Fruit fly (Drosophila melanogaster): Measurements from ENCODE around the gene CG4452.

CG4452 gene

dm6 chr3L:9391340-9391980 lies 24.3 kb downstream of the CG4452 start:
- no peak for TF ChIP-seq foxo (GFP tag; optimal IDR thresholded peaks at IDR 0.05)
- TF ChIP-seq CG9705 (GFP tag; optimal IDR thresholded peaks at IDR 0.05) = no peak
- no peak for TF ChIP-seq Rel (GFP tag; optimal IDR thresholded peaks at IDR 0.05)
- peak; percentile 87 for TF ChIP-seq Rel (tag; optimal IDR thresholded peaks at IDR 0.05)
- TF ChIP-seq CrebA (GFP tag; optimal IDR thresholded peaks at IDR 0.05; ENCODE audit: borderline replicate concordance) = no peak
- TF ChIP-seq Hnf4 (GFP tag; optimal IDR thresholded peaks at IDR 0.05) = no peak
- no peak for TF ChIP-seq Dfd (GFP tag; optimal IDR thresholded peaks at IDR 0.05)
- no peak for TF ChIP-seq tai (GFP tag; optimal IDR thresholded peaks at IDR 0.05)

- TF ChIP-seq usp (GFP tag; optimal IDR thresholded peaks at IDR 0.05) (no peak), Rel (GFP tag; optimal IDR thresholded peaks at IDR 0.05) (no peak), Rel (tag; optimal IDR thresholded peaks at IDR 0.05) (peak; percentile 98)
Observed at dm6 chr3L:9396038-9396437, 28.9 kb downstream of the CG4452 start.

dm6 chr3L:9396704-9397103 lies 29.5 kb downstream of the CG4452 start:
- TF ChIP-seq Dfd (GFP tag; optimal IDR thresholded peaks at IDR 0.05) (peak; percentile 8), psq (GFP tag; optimal IDR thresholded peaks at IDR 0.05) (peak; percentile 76), rgr (GFP tag; optimal IDR thresholded peaks at IDR 0.05) (no peak), jim (GFP tag; optimal IDR thresholded peaks at IDR 0.05) (no peak)

DNA sequence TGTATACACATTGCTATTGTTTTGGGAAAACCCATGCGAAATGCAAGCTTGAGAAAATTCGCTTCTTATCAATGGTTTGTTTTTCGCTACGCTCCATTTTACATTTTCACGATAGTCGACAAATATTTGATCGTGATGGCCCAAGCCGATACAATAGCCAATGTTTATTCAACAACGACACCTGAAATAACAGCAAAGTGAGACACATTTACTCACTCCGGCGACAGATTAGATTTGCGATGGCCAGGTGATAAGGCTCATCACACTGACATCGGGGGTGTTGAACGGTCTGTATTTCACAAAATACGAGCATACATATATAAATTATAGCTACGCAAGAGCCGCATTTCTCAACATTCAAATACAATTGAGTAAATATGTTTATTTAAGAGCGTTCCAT lies 30.0 kb downstream of the CG4452 start:
- TF ChIP-seq sv (GFP tag; optimal IDR thresholded peaks at IDR 0.05) (no peak), Rel (GFP tag; optimal IDR thresholded peaks at IDR 0.05) (peak; percentile 19), Rel (tag; optimal IDR thresholded peaks at IDR 0.05) (peak; percentile 84), rgr (GFP tag; optimal IDR thresholded peaks at IDR 0.05) (peak; percentile 68), foxo (GFP tag; optimal IDR thresholded peaks at IDR 0.05) (peak in 1 of 2 experiments; percentile 51), br (GFP tag; optimal IDR thresholded peaks at IDR 0.05) (peak; percentile 43), CrebA (GFP tag; optimal IDR thresholded peaks at IDR 0.05; ENCODE audit: borderline replicate concordance) (no peak), OdsH (GFP tag; optimal IDR thresholded peaks at IDR 0.05) (peak; percentile 55), Vsx2 (GFP tag; optimal IDR thresholded peaks at IDR 0.05; ENCODE audit: partially characterized antibody) (no peak), Dif (GFP tag; optimal IDR thresholded peaks at IDR 0.05; ENCODE audit: partially characterized antibody) (no peak), tai (GFP tag; optimal IDR thresholded peaks at IDR 0.05) (peak; percentile 69), GATAd (GFP tag; optimal IDR thresholded peaks at IDR 0.05) (peak; percentile 8), Hnf4 (GFP tag; optimal IDR thresholded peaks at IDR 0.05) (peak; percentile 40), Hr83 (GFP tag; optimal IDR thresholded peaks at IDR 0.05; ENCODE audit: poor library complexity, severe bottlenecking) (peak; percentile 97), dl (GFP tag; optimal IDR thresholded peaks at IDR 0.05; ENCODE audit: insufficient read depth in 1 of 2, partially characterized antibody in 2 of 2) (no peak), jim (GFP tag; optimal IDR thresholded peaks at IDR 0.05) (no peak), sage (GFP tag; optimal IDR thresholded peaks at IDR 0.05) (no peak), fru (GFP tag; optimal IDR thresholded peaks at IDR 0.05) (peak; percentile 20), pan (optimal IDR thresholded peaks at IDR 0.05) (no peak), CG9705 (GFP tag; optimal IDR thresholded peaks at IDR 0.05) (no peak), dmrt93B (GFP tag; optimal IDR thresholded peaks at IDR 0.05) (no peak), Hr78 (GFP tag; optimal IDR thresholded peaks at IDR 0.05) (no peak), Sp1 (GFP tag; optimal IDR thresholded peaks at IDR 0.05) (peak; percentile 38), Mio (GFP tag; optimal IDR thresholded peaks at IDR 0.05) (no peak), N (GFP tag; optimal IDR thresholded peaks at IDR 0.05) (no peak), brk (GFP tag; optimal IDR thresholded peaks at IDR 0.05) (peak; percentile 23), HLH106 (tag; optimal IDR thresholded peaks at IDR 0.05) (peak; percentile 11), dsf (GFP tag; optimal IDR thresholded peaks at IDR 0.05; ENCODE audit: borderline replicate concordance) (no peak), Jra (GFP tag; optimal IDR thresholded peaks at IDR 0.05) (peak; percentile 38), psq (GFP tag; optimal IDR thresholded peaks at IDR 0.05) (no peak), usp (GFP tag; optimal IDR thresholded peaks at IDR 0.05) (no peak), h (GFP tag; optimal IDR thresholded peaks at IDR 0.05) (peak; percentile 75), ey (GFP tag; optimal IDR thresholded peaks at IDR 0.05) (peak; percentile 20), CG32264 (GFP tag; optimal IDR thresholded peaks at IDR 0.05) (peak; percentile 46)
